Worm (Caenorhabditis elegans) whole organism, L1 larva: Measurements from ENCODE around the gene K02F6.3.
"Not testable (repeated sequence)": the region's sequence is repeated elsewhere in the genome, so short reads cannot be mapped to it uniquely, and the experiment has no call there.

ENCODE experiments used
- ceh-88 ChIP-seq: fragments of 200-800 bp; sonication (Bioruptor generic); IDR thresholded peaks from 2 replicates; pipeline ENCODE4 v1.3.6; 2022; ENCODE audit warnings: missing genetic modification characterization, missing compliant biosample characterization
- lin-13 ChIP-seq: fragments of 150-350 bp; optimal IDR thresholded peaks from 2 replicates; lab custom pipeline; 2014; ENCODE audit warnings: missing biosample characterization, missing genetic modification reagents, missing genetic modification characterization
- lsy-2 ChIP-seq, 2 experiments: fragments of 150-350 bp; optimal IDR thresholded peaks; 2 replicates each; lab custom pipeline; 2014; ENCODE audit warnings: missing biosample characterization in 2 of 2, missing genetic modification characterization in 2 of 2
- nhr-28 ChIP-seq: fragments of 150-350 bp; optimal IDR thresholded peaks from 2 replicates; lab custom pipeline; 2014; ENCODE audit warnings: missing biosample characterization, missing genetic modification characterization
- unc-62 ChIP-seq: fragments of 150-350 bp; optimal IDR thresholded peaks from 2 replicates; lab custom pipeline; 2014; ENCODE audit warnings: missing biosample characterization, missing genetic modification reagents, missing genetic modification characterization

DNA sequence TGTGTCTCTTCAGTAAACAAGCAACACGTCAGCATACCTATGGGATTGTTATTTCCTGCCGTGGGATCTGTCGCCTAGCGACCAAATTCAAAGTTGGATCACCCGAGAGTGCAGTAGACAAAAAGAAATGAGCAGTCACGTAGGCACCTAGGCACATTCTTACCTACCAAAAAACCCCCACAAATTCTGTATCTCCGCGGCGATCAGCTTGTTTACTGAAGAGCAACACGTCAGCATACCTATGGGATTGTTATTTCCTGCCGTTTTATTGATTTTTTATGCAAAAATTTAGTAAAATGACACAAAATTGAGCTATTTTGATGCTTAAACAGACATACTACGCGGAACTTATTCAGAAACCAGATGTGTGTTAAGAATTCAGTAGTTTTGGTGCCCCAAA is 11.6 kb upstream of the K02F6.3 start, which contains the start of gene K02F6.5:
- not testable (repeated sequence) for TF ChIP-seq lin-13 (GFP tag; lab: Kevin White, UChicago); unc-62 (GFP tag; lab: Kevin White, UChicago); lsy-2 (tag; optimal IDR thresholded peaks at IDR 0.05; lab: Kevin White, UChicago); ceh-88 (GFP tag; lab: Robert Waterston, UW); nhr-28 (tag; lab: Kevin White, UChicago)
